Worm (Caenorhabditis elegans): ENCODE data around the gene F11C1.7.

- TF ChIP-seq lin-40 (tag; optimal IDR thresholded peaks at IDR 0.05) (no peak), lin-35 (GFP tag; optimal IDR thresholded peaks at IDR 0.05) (no peak), efl-1 (GFP tag; optimal IDR thresholded peaks at IDR 0.05) (no peak)
Observed at ce11 chrX:12942296-12942695, 46.8 kb upstream of the F11C1.7 start.

Measured in whole organism, young adult.